Worm (Caenorhabditis elegans): ENCODE measurements around the gene him-18.
A peak's percentile ranks its signal among the peaks of the same experiment; 100 is the strongest.

him-18 gene

ce11 chrIII:4689595-4689994, 25.4 kb downstream of the him-18 start (continued):
- TF ChIP-seq zfp-2 (tag; optimal IDR thresholded peaks at IDR 0.05): peak; percentile 56
- no peak for TF ChIP-seq ZK337.2 (GFP tag; IDR thresholded peaks at IDR 0.05)
- 0 out of 2 replicates have a peak, but pooled peaks have one; percentile 34 for TF ChIP-seq saeg-2 (GFP tag; IDR thresholded peaks at IDR 0.05)
- peak; percentile 53 for TF ChIP-seq pqm-1 (tag; optimal IDR thresholded peaks at IDR 0.05)
- peak; percentile 66 for TF ChIP-seq rbr-2 (tag; optimal IDR thresholded peaks at IDR 0.05)
- peak; percentile 90 for TF ChIP-seq aha-1 (tag)
- TF ChIP-seq D1046.2 (GFP tag; IDR thresholded peaks at IDR 0.05): peak; percentile 84
- TF ChIP-seq ceh-28 (tag; optimal IDR thresholded peaks at IDR 0.05): no peak
- TF ChIP-seq set-16 (GFP tag; IDR thresholded peaks at IDR 0.05): no peak
- TF ChIP-seq R02D3.7 (tag; optimal IDR thresholded peaks at IDR 0.05): peak; percentile 36
- no peak for TF ChIP-seq ces-1 (GFP tag; optimal IDR thresholded peaks at IDR 0.05)
- TF ChIP-seq nhr-42 (GFP tag; IDR thresholded peaks at IDR 0.05): peak; percentile 81
- TF ChIP-seq hlh-11 (tag; optimal IDR thresholded peaks at IDR 0.05): peak; percentile 76
- TF ChIP-seq Y75B8A.6 (GFP tag; IDR thresholded peaks at IDR 0.05): no peak; the same call in 1 of the 2 replicates
- TF ChIP-seq php-3 (GFP tag; IDR thresholded peaks at IDR 0.05): peak; percentile 55
- TF ChIP-seq ztf-7 (tag; optimal IDR thresholded peaks at IDR 0.05): peak; percentile 75
- peak; percentile 40 for TF ChIP-seq aly-2 (tag; optimal IDR thresholded peaks at IDR 0.05)
- no peak for TF ChIP-seq fos-1 (tag; optimal IDR thresholded peaks at IDR 0.05)
- peak; percentile 78; the same call in 1 of the 2 replicates for TF ChIP-seq F44E2.7 (GFP tag; IDR thresholded peaks at IDR 0.05)
- peak; percentile 77 for TF ChIP-seq dmd-6 (GFP tag; IDR thresholded peaks at IDR 0.05)
- TF ChIP-seq cey-2 (tag; optimal IDR thresholded peaks at IDR 0.05; ENCODE audit: borderline replicate concordance, insufficient read depth): no peak
- peak; percentile 76 for TF ChIP-seq dve-1 (tag; optimal IDR thresholded peaks at IDR 0.05; ENCODE audit: insufficient read depth)
- peak; percentile 90 for TF ChIP-seq ceh-44 (GFP tag; IDR thresholded peaks at IDR 0.05)
- TF ChIP-seq mxl-3 (GFP tag; optimal IDR thresholded peaks at IDR 0.05): peak; percentile 96
- TF ChIP-seq Y48G9A.11 (GFP tag; IDR thresholded peaks at IDR 0.05): peak; percentile 81
- peak; percentile 91 for TF ChIP-seq nhr-41 (GFP tag; IDR thresholded peaks at IDR 0.05)
- TF ChIP-seq egl-43 (GFP tag; IDR thresholded peaks at IDR 0.05): peak; percentile 94
- TF ChIP-seq ama-1 (optimal IDR thresholded peaks at IDR 0.05): no peak
- peak; percentile 87 for TF ChIP-seq hlh-30 (tag; optimal IDR thresholded peaks at IDR 0.05; ENCODE audit: insufficient read depth)
- TF ChIP-seq lin-29 (GFP tag; IDR thresholded peaks at IDR 0.05): 0 out of 2 replicates have a peak, but pooled peaks have one; percentile 14
- TF ChIP-seq lin-39 (tag; optimal IDR thresholded peaks at IDR 0.05): no peak
- TF ChIP-seq madf-9 (GFP tag; conservative IDR thresholded peaks at IDR 0.05): peak; percentile 82
- TF ChIP-seq mdt-29 (GFP tag; IDR thresholded peaks at IDR 0.05): peak; percentile 84; the same call in 1 of the 2 replicates
- TF ChIP-seq F26F4.8 (GFP tag; conservative IDR thresholded peaks at IDR 0.05): peak; percentile 96
- peak; percentile 85 for TF ChIP-seq duxl-1 (tag; optimal IDR thresholded peaks at IDR 0.05; ENCODE audit: poor library complexity)
- no peak for TF ChIP-seq unc-62 (GFP tag; optimal IDR thresholded peaks at IDR 0.05 in 1 of 2)
- TF ChIP-seq unc-62 (tag; optimal IDR thresholded peaks at IDR 0.05): no peak
- TF ChIP-seq arid-1 (GFP tag; conservative IDR thresholded peaks at IDR 0.05): peak; percentile 89
- TF ChIP-seq dmd-8 (GFP tag; IDR thresholded peaks at IDR 0.05): peak; percentile 93
- TF ChIP-seq egl-27 (tag; optimal IDR thresholded peaks at IDR 0.05): no peak
- no peak for TF ChIP-seq nhr-237 (tag; optimal IDR thresholded peaks at IDR 0.05)
- no peak for TF ChIP-seq unc-39 (tag; optimal IDR thresholded peaks at IDR 0.05)
- TF ChIP-seq zip-2 (tag; optimal IDR thresholded peaks at IDR 0.05): peak; percentile 56
- peak; percentile 87 for TF ChIP-seq mes-2 (tag; optimal IDR thresholded peaks at IDR 0.05; ENCODE audit: poor library complexity, severe bottlenecking)
- no peak for TF ChIP-seq fkh-10 (GFP tag; optimal IDR thresholded peaks at IDR 0.05)
- TF ChIP-seq nhr-28 (tag; optimal IDR thresholded peaks at IDR 0.05): peak; percentile 48
- TF ChIP-seq mep-1 (tag; optimal IDR thresholded peaks at IDR 0.05): peak; percentile 79
- TF ChIP-seq nhr-102 (tag; optimal IDR thresholded peaks at IDR 0.05): peak; percentile 59
- peak; percentile 59 to 88; a peak in 2 of 4 replicates for TF ChIP-seq madf-5 (GFP tag; IDR thresholded peaks at IDR 0.05)
- no peak for TF ChIP-seq attf-4 (tag; optimal IDR thresholded peaks at IDR 0.05)
- peak; percentile 53 for TF ChIP-seq nhr-11 (tag; optimal IDR thresholded peaks at IDR 0.05)

Data from whole organism, L4 larva.